Fruit fly (Drosophila melanogaster) whole organism, embryonic: ENCODE results near the gene CG8128.

Source experiments
- BEAF-32 ChIP-seq: fragments of 200-800 bp; sonication (Bioruptor generic); optimal IDR thresholded peaks from 3 replicates; lab custom pipeline; 2017; ENCODE audit warnings: missing biosample characterization, missing genetic modification characterization, mild to moderate bottlenecking, moderate library complexity, missing genetic modification reagents
- CG10147 ChIP-seq: fragments of 200-800 bp; sonication (Bioruptor generic); optimal IDR thresholded peaks from 2 replicates; lab custom pipeline; 2019; ENCODE audit warnings: missing biosample characterization, mild to moderate bottlenecking, missing genetic modification characterization, moderate library complexity
- CG10274 ChIP-seq: fragments of 200-800 bp; sonication (Bioruptor generic); optimal IDR thresholded peaks from 3 replicates; lab custom pipeline; 2017; ENCODE audit warnings: missing biosample characterization, mild to moderate bottlenecking, missing genetic modification characterization
- CG10565 ChIP-seq: fragments of 200-800 bp; sonication (Bioruptor generic); optimal IDR thresholded peaks from 3 replicates; lab custom pipeline; 2016; ENCODE audit warnings: missing biosample characterization, mild to moderate bottlenecking, missing genetic modification characterization
- CG10959 ChIP-seq: fragments of 200-800 bp; sonication (Bioruptor generic); IDR thresholded peaks from 2 replicates; pipeline ENCODE4 v1.3.6; 2022; ENCODE audit warnings: missing biosample characterization, missing genetic modification characterization
- CG11085 ChIP-seq: fragments of 200-800 bp; sonication (Bioruptor generic); IDR thresholded peaks from 2 replicates; pipeline ENCODE4 v1.3.6; 2022; ENCODE audit warnings: missing biosample characterization, missing genetic modification characterization
- CG12769 ChIP-seq: fragments of 200-800 bp; sonication (Bioruptor generic); optimal IDR thresholded peaks from 2 replicates; lab custom pipeline; 2019; ENCODE audit warnings: missing biosample characterization, mild to moderate bottlenecking, missing genetic modification characterization, moderate library complexity
- CG13123 ChIP-seq: fragments of 200-800 bp; sonication (Bioruptor generic); optimal IDR thresholded peaks from 2 replicates; lab custom pipeline; 2016; ENCODE audit warnings: missing biosample characterization, missing genetic modification characterization
- CG13287 ChIP-seq: fragments of 200-800 bp; sonication (Bioruptor generic); IDR thresholded peaks from 2 replicates; pipeline ENCODE4 v1.3.6; 2022; ENCODE audit warnings: missing biosample characterization, missing genetic modification characterization; ENCODE audit not compliant: partially characterized antibody
- CG14667 ChIP-seq: fragments of 200-800 bp; sonication (Bioruptor generic); IDR thresholded peaks from 2 replicates; pipeline ENCODE4 v1.3.6; 2022; ENCODE audit warnings: missing biosample characterization, missing genetic modification characterization
- CG1529 ChIP-seq: fragments of 200-800 bp; sonication (Bioruptor generic); optimal IDR thresholded peaks from 3 replicates; lab custom pipeline; 2018; ENCODE audit warnings: missing biosample characterization, missing genetic modification characterization
- CG17186 ChIP-seq: fragments of 200-800 bp; sonication (Bioruptor generic); optimal IDR thresholded peaks from 3 replicates; lab custom pipeline; 2017; ENCODE audit warnings: missing biosample characterization, missing genetic modification reagents, missing genetic modification characterization
- CG17568 ChIP-seq: fragments of 200-800 bp; sonication (Bioruptor generic); optimal IDR thresholded peaks from 2 replicates; lab custom pipeline; 2018; ENCODE audit warnings: missing biosample characterization, mild to moderate bottlenecking, missing genetic modification characterization, moderate library complexity
- CG31224 ChIP-seq: fragments of 200-800 bp; sonication (Bioruptor generic); IDR thresholded peaks from 2 replicates; pipeline ENCODE4 v1.3.6; 2022; ENCODE audit warnings: missing biosample characterization, missing genetic modification characterization
- CG3726 ChIP-seq: fragments of 200-800 bp; sonication (Bioruptor generic); IDR thresholded peaks from 3 replicates; pipeline ENCODE4, ENCODE4 v1.3.6; 2022; ENCODE audit warnings: missing biosample characterization, missing genetic modification characterization
- CG4424 ChIP-seq: fragments of 200-800 bp; sonication (Bioruptor generic); optimal IDR thresholded peaks from 3 replicates; lab custom pipeline; 2016; ENCODE audit warnings: missing biosample characterization, missing genetic modification characterization
- CG4820 ChIP-seq: fragments of 200-800 bp; sonication (Bioruptor generic); optimal IDR thresholded peaks from 3 replicates; lab custom pipeline; 2016; ENCODE audit warnings: missing biosample characterization, missing genetic modification characterization
- CG6654 ChIP-seq: fragments of 200-800 bp; sonication (Bioruptor generic); optimal IDR thresholded peaks from 2 replicates; lab custom pipeline; 2017; ENCODE audit warnings: missing biosample characterization, mild to moderate bottlenecking, missing genetic modification characterization
- CG6689 ChIP-seq: fragments of 200-800 bp; sonication (Bioruptor generic); IDR thresholded peaks from 2 replicates; pipeline ENCODE4 v1.3.6; 2022; ENCODE audit warnings: missing biosample characterization, missing genetic modification characterization
- CG9727 ChIP-seq: fragments of 200-800 bp; sonication (Bioruptor generic); optimal IDR thresholded peaks from 3 replicates; lab custom pipeline; 2017; ENCODE audit warnings: missing biosample characterization, mild to moderate bottlenecking, missing genetic modification characterization
- Camta ChIP-seq: fragments of 200-800 bp; sonication (Bioruptor generic); optimal IDR thresholded peaks from 2 replicates; lab custom pipeline; 2016; ENCODE audit warnings: missing biosample characterization, missing genetic modification characterization
- Chrac-16 ChIP-seq: fragments of 200-800 bp; sonication (Bioruptor generic); optimal IDR thresholded peaks from 3 replicates; lab custom pipeline; 2016; ENCODE audit warnings: missing biosample characterization, missing genetic modification characterization
- CrebB ChIP-seq: fragments of 200-800 bp; sonication (Bioruptor generic); optimal IDR thresholded peaks from 3 replicates; lab custom pipeline; 2018; ENCODE audit warnings: missing biosample characterization, mild to moderate bottlenecking, missing genetic modification characterization
- E2f2 ChIP-seq: fragments of 200-800 bp; sonication (Bioruptor generic); IDR thresholded peaks from 2 replicates; pipeline ENCODE4 v1.3.6; 2022; ENCODE audit warnings: missing biosample characterization, missing genetic modification characterization
- Eip74EF ChIP-seq, 2 experiments: fragments of 200-800 bp in 1 of 2; fragments of >200 bp in 1 of 2; sonication (Bioruptor generic) in 1 of 2; optimal IDR thresholded peaks; 2 replicates each; lab custom pipeline; 2017 to 2019; ENCODE audit warnings: missing biosample characterization in 2 of 2, missing genetic modification characterization in 2 of 2, mild to moderate bottlenecking in 1 of 2, moderate library complexity in 1 of 2
- HLH3B ChIP-seq: fragments of 200-800 bp; sonication (Bioruptor generic); IDR thresholded peaks from 2 replicates; pipeline ENCODE4 v1.3.6; 2022; ENCODE audit warnings: missing biosample characterization, missing genetic modification characterization
- HLH54F ChIP-seq: fragments of 200-800 bp; sonication (Bioruptor generic); optimal IDR thresholded peaks from 3 replicates; lab custom pipeline; 2016; ENCODE audit warnings: missing biosample characterization, missing genetic modification characterization
- Hsf ChIP-seq: fragments of 200-800 bp; sonication (Bioruptor generic); optimal IDR thresholded peaks from 3 replicates; lab custom pipeline; 2016; ENCODE audit warnings: missing biosample characterization, missing genetic modification characterization
- Lpt ChIP-seq: fragments of >200 bp; optimal IDR thresholded peaks from 2 replicates; lab custom pipeline; 2018; ENCODE audit warnings: missing biosample characterization, missing genetic modification characterization
- Meics ChIP-seq: fragments of 200-800 bp; sonication (Bioruptor generic); optimal IDR thresholded peaks from 2 replicates; lab custom pipeline; 2017; ENCODE audit warnings: missing biosample characterization, mild to moderate bottlenecking, missing genetic modification characterization
- NC2β ChIP-seq: fragments of 200-800 bp; sonication (Bioruptor generic); optimal IDR thresholded peaks from 2 replicates; lab custom pipeline; 2016; ENCODE audit warnings: missing biosample characterization, missing genetic modification characterization
- Rfx ChIP-seq: fragments of 200-800 bp; sonication (Bioruptor generic); IDR thresholded peaks from 2 replicates; pipeline ENCODE4 v1.3.6; 2022; ENCODE audit warnings: missing biosample characterization, missing genetic modification characterization
- Rx ChIP-seq: fragments of 200-800 bp; sonication (Bioruptor generic); IDR thresholded peaks from 2 replicates; pipeline ENCODE4 v1.3.6; 2022; ENCODE audit warnings: missing biosample characterization, missing genetic modification characterization
- TFAM ChIP-seq: fragments of 200-800 bp; sonication (Bioruptor generic); optimal IDR thresholded peaks from 2 replicates; lab custom pipeline; 2017; ENCODE audit warnings: missing biosample characterization, missing genetic modification characterization, inconsistent platforms
- Taf1 ChIP-seq: fragments of 200-800 bp; sonication (Bioruptor generic); IDR thresholded peaks from 2 replicates; pipeline ENCODE4 v1.3.6; 2022; ENCODE audit warnings: missing biosample characterization, missing genetic modification characterization
- Trl ChIP-seq, 3 experiments: fragments of >200 bp in 2 of 3; fragments of 200-800 bp in 1 of 3; sonication (Bioruptor generic) in 1 of 3; optimal IDR thresholded peaks; 2 replicates in 1 of 3; 3 replicates in 2 of 3; lab custom pipeline; 2016 to 2017; ENCODE audit warnings: missing biosample characterization in 1 of 3, missing genetic modification characterization in 1 of 3
- Vsx1 ChIP-seq: fragments of 200-800 bp; sonication (Bioruptor generic); optimal IDR thresholded peaks from 2 replicates; lab custom pipeline; 2017; ENCODE audit warnings: missing biosample characterization, mild to moderate bottlenecking, missing genetic modification characterization, missing genetic modification reagents
- cwo ChIP-seq: fragments of 200-800 bp; sonication (Bioruptor generic); optimal IDR thresholded peaks from 3 replicates; lab custom pipeline; 2017; ENCODE audit warnings: missing biosample characterization, missing genetic modification characterization, mild to moderate bottlenecking, moderate library complexity, missing genetic modification reagents
- dimm ChIP-seq: fragments of 200-800 bp; sonication (Bioruptor generic); IDR thresholded peaks from 2 replicates; pipeline ENCODE4 v1.3.6; 2022; ENCODE audit warnings: missing biosample characterization, missing genetic modification characterization
- dpn ChIP-seq, 2 experiments: fragments of 200-800 bp; sonication (Bioruptor generic); optimal IDR thresholded peaks; 3 replicates each; lab custom pipeline; 2016; ENCODE audit warnings: missing biosample characterization in 2 of 2, missing genetic modification characterization in 2 of 2
- fru ChIP-seq: fragments of >200 bp; optimal IDR thresholded peaks from 2 replicates; lab custom pipeline; 2017
- ham ChIP-seq: fragments of 200-800 bp; sonication (Bioruptor generic); IDR thresholded peaks from 2 replicates; pipeline ENCODE4 v1.3.6; 2022; ENCODE audit warnings: missing biosample characterization, missing genetic modification characterization
- ind ChIP-seq: fragments of 200-800 bp; sonication (Bioruptor generic); optimal IDR thresholded peaks from 3 replicates; lab custom pipeline; 2016; ENCODE audit warnings: missing biosample characterization, missing genetic modification characterization
- lbe ChIP-seq: fragments of 200-800 bp; sonication (Bioruptor generic); optimal IDR thresholded peaks from 2 replicates; lab custom pipeline; 2016; ENCODE audit warnings: missing biosample characterization, mild to moderate bottlenecking, missing genetic modification characterization
- onecut ChIP-seq: fragments of 200-800 bp; sonication (Bioruptor generic); IDR thresholded peaks from 2 replicates; pipeline ENCODE4 v1.3.6; 2022; ENCODE audit warnings: missing biosample characterization, missing genetic modification characterization
- pho ChIP-seq: fragments of 200-800 bp; sonication (Bioruptor generic); optimal IDR thresholded peaks from 2 replicates; lab custom pipeline; 2016; ENCODE audit warnings: missing biosample characterization, missing genetic modification characterization
- row ChIP-seq: fragments of 200-800 bp; sonication (Bioruptor generic); IDR thresholded peaks from 3 replicates; pipeline ENCODE4 v1.3.6; 2022; ENCODE audit warnings: missing biosample characterization, missing genetic modification characterization
- shn ChIP-seq: fragments of 200-800 bp; sonication (Bioruptor generic); optimal IDR thresholded peaks from 3 replicates; lab custom pipeline; 2016; ENCODE audit warnings: missing biosample characterization, missing genetic modification characterization
- stc ChIP-seq: fragments of 200-800 bp; sonication (Bioruptor generic); IDR thresholded peaks from 2 replicates; pipeline ENCODE4 v1.3.6; 2022; ENCODE audit warnings: missing biosample characterization, missing genetic modification characterization
- sug ChIP-seq: fragments of 200-800 bp; optimal IDR thresholded peaks from 2 replicates; lab custom pipeline; 2019; ENCODE audit warnings: missing biosample characterization, mild to moderate bottlenecking, missing genetic modification characterization, moderate library complexity
- tin ChIP-seq: fragments of 200-800 bp; sonication (Bioruptor generic); optimal IDR thresholded peaks from 3 replicates; lab custom pipeline; 2016; ENCODE audit warnings: missing biosample characterization, missing genetic modification characterization

Gene CG8128

dm6 chrX:15740288-15740726 is 43.0 kb downstream of the CG8128 start (continued):
- TF ChIP-seq CG13287 (GFP tag; lab: Robert Waterston, UW) (no peak), CG14667 (GFP tag; lab: Robert Waterston, UW) (peak; percentile 60), CG3726 (GFP tag; lab: Robert Waterston, UW) (0 out of 3 replicates have a peak, but pooled peaks have one; percentile 13), dpn (GFP tag; optimal IDR thresholded peaks at IDR 0.05; lab: Kevin White, UChicago) (peak; percentile 54 to 65), CG17568 (GFP tag; lab: Kevin White, UChicago) (no peak), Taf1 (GFP tag; lab: Robert Waterston, UW) (peak; percentile 69), Trl (optimal IDR thresholded peaks at IDR 0.05; lab: Kevin White, UChicago) (no peak), Trl (GFP tag; optimal IDR thresholded peaks at IDR 0.05; lab: Kevin White, UChicago) (peak; percentile 46), E2f2 (GFP tag; lab: Robert Waterston, UW) (peak; percentile 36; the same call in 1 of the 2 replicates), CG9727 (GFP tag; lab: Kevin White, UChicago) (peak; percentile 60), Eip74EF (GFP tag; optimal IDR thresholded peaks at IDR 0.05; lab: Kevin White, UChicago) (peak in 1 of 2 experiments; percentile 43), cwo (GFP tag; lab: Kevin White, UChicago) (peak; percentile 84), Hsf (GFP tag; lab: Kevin White, UChicago) (peak; percentile 67), CG17186 (no peak), CG6654 (GFP tag; lab: Kevin White, UChicago) (no peak), Rfx (GFP tag; lab: Robert Waterston, UW) (peak; percentile 92), CG13123 (GFP tag; lab: Kevin White, UChicago) (peak; percentile 9), HLH54F (GFP tag; lab: Kevin White, UChicago) (peak; percentile 62), Chrac-16 (GFP tag; lab: Kevin White, UChicago) (peak; percentile 63), CG4820 (GFP tag; lab: Kevin White, UChicago) (peak; percentile 21), sug (tag; lab: Kevin White, UChicago) (peak; percentile 54), tin (GFP tag; lab: Kevin White, UChicago) (peak; percentile 49), onecut (GFP tag; lab: Robert Waterston, UW) (peak; percentile 55; the same call in 1 of the 2 replicates), Meics (GFP tag; lab: Kevin White, UChicago) (peak; percentile 85), stc (GFP tag; lab: Robert Waterston, UW) (peak; percentile 78), shn (no peak), HLH3B (peak; percentile 68), pho (GFP tag; lab: Kevin White, UChicago) (peak; percentile 69), Lpt (GFP tag; lab: Kevin White, UChicago) (no peak), CG31224 (GFP tag; lab: Robert Waterston, UW) (peak; percentile 65), row (GFP tag; lab: Robert Waterston, UW) (peak; percentile 90), CG1529 (GFP tag; lab: Kevin White, UChicago) (peak; percentile 30), CG11085 (peak; percentile 74), TFAM (no peak), Vsx1 (peak; percentile 70), fru (lab: Kevin White, UChicago) (no peak), ham (GFP tag; lab: Robert Waterston, UW) (peak; percentile 38; the same call in 1 of the 2 replicates), CG4424 (GFP tag; lab: Kevin White, UChicago) (peak; percentile 19), lbe (GFP tag; lab: Kevin White, UChicago) (peak; percentile 79), CG10565 (GFP tag; lab: Kevin White, UChicago) (no peak), CG6689 (peak; percentile 60), CG10147 (GFP tag; lab: Kevin White, UChicago) (peak; percentile 70), dimm (GFP tag; lab: Robert Waterston, UW) (peak; percentile 14; the same call in 1 of the 2 replicates), Camta (GFP tag; lab: Kevin White, UChicago) (peak; percentile 20), BEAF-32 (no peak), CG10959 (GFP tag; lab: Robert Waterston, UW) (peak; percentile 46; the same call in 1 of the 2 replicates), CrebB (tag; lab: Kevin White, UChicago) (peak; percentile 50), CG12769 (tag; lab: Kevin White, UChicago) (peak; percentile 87), ind (GFP tag; lab: Kevin White, UChicago) (peak; percentile 67), Rx (peak; percentile 50; the same call in 1 of the 2 replicates), NC2β (GFP tag; lab: Kevin White, UChicago) (peak; percentile 45), CG10274 (GFP tag; lab: Kevin White, UChicago) (peak; percentile 36)
